Worm (Caenorhabditis elegans): ENCODE measurements around the gene Y81G3A.2.
"Not testable (repeated sequence)": the region's sequence is repeated elsewhere in the genome, so short reads cannot be mapped to it uniquely, and the experiment has no call there.

DNA sequence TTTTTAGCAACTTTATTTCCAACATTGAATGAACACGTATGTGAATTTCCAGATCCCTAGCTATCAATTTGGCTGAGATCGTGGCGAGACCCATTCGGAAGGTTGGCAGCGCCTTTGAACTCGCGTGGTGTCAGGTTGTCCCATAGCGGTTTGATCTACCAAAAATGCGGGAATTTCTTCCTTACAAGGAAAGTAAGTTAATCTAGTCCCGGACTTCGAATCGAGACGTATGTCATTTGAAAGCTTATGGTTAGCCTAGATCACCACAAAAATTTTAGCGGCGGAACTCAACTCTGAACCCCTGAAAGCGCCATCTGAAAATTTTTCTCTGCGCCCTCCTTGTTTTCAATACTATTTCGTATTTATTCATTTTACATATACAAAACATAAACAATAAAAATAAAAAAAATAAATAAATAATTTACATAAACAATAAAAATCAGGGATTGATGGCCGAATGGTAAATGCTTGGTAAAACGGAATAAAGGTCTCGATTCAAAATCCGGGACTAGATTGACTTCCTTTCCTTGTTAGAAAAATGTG is 49.0 kb upstream of the Y81G3A.2 start, which contains the start of gene F18A11.2:
- not testable (repeated sequence) for TF ChIP-seq ama-1 (optimal IDR thresholded peaks at IDR 0.05); F13H6.1 (tag; optimal IDR thresholded peaks at IDR 0.05); lsy-2 (tag; optimal IDR thresholded peaks at IDR 0.05); nhr-11 (tag; optimal IDR thresholded peaks at IDR 0.05); lin-13 (GFP tag; optimal IDR thresholded peaks at IDR 0.05); nhr-237 (tag; optimal IDR thresholded peaks at IDR 0.05); ceh-16 (tag; optimal IDR thresholded peaks at IDR 0.05); egl-27 (tag; optimal IDR thresholded peaks at IDR 0.05); unc-62 (GFP tag; optimal IDR thresholded peaks at IDR 0.05); snpc-4 (tag; optimal IDR thresholded peaks at IDR 0.05); R02D3.7 (tag; optimal IDR thresholded peaks at IDR 0.05); ztf-11 (tag; optimal IDR thresholded peaks at IDR 0.05); elt-3 (tag; optimal IDR thresholded peaks at IDR 0.05)

Data from whole organism, L2 larva.